Fruit fly (Drosophila melanogaster) whole organism, embryonic: ENCODE results near the gene CG31327.

Source experiments
- Adf1 ChIP-seq: fragments of 200-800 bp; sonication (Bioruptor generic); IDR thresholded peaks from 2 replicates; pipeline ENCODE4 v1.3.6; 2022; ENCODE audit warnings: missing biosample characterization, missing genetic modification characterization
- Aef1 ChIP-seq: fragments of 200-800 bp; sonication (Bioruptor generic); IDR thresholded peaks from 3 replicates; pipeline ENCODE4 v1.3.6; 2022; ENCODE audit warnings: missing biosample characterization, missing genetic modification characterization
- CG10462 ChIP-seq: fragments of 200-800 bp; sonication (Bioruptor generic); optimal IDR thresholded peaks from 2 replicates; lab custom pipeline; 2016; ENCODE audit warnings: missing biosample characterization, missing genetic modification characterization
- CG11504 ChIP-seq: fragments of 200-800 bp; sonication (Bioruptor generic); optimal IDR thresholded peaks from 3 replicates; lab custom pipeline; 2019; ENCODE audit warnings: missing biosample characterization, mild to moderate bottlenecking, missing genetic modification characterization, moderate library complexity
- CG13624 ChIP-seq: fragments of 200-800 bp; sonication (Bioruptor generic); optimal IDR thresholded peaks from 2 replicates; lab custom pipeline; 2016; ENCODE audit warnings: missing biosample characterization, missing genetic modification characterization
- CG15514 ChIP-seq: fragments of 200-800 bp; sonication (Bioruptor generic); optimal IDR thresholded peaks from 3 replicates; lab custom pipeline; 2017; ENCODE audit warnings: missing biosample characterization, missing genetic modification characterization, mild to moderate bottlenecking, moderate library complexity, missing genetic modification reagents
- CG15601 ChIP-seq: fragments of 200-800 bp; sonication (Bioruptor generic); optimal IDR thresholded peaks from 3 replicates; lab custom pipeline; 2019; ENCODE audit warnings: missing biosample characterization, mild to moderate bottlenecking, missing genetic modification characterization, moderate library complexity
- CG2202 ChIP-seq: fragments of 200-800 bp; sonication (Bioruptor generic); optimal IDR thresholded peaks from 2 replicates; lab custom pipeline; 2018; ENCODE audit warnings: missing biosample characterization, mild to moderate bottlenecking, missing genetic modification characterization
- CG31365 ChIP-seq: fragments of 200-800 bp; sonication (Bioruptor generic); optimal IDR thresholded peaks from 2 replicates; lab custom pipeline; 2018; ENCODE audit warnings: missing biosample characterization, mild to moderate bottlenecking, missing genetic modification characterization
- CG33213 ChIP-seq: fragments of 200-800 bp; sonication (Bioruptor generic); optimal IDR thresholded peaks from 3 replicates; lab custom pipeline; 2016; ENCODE audit warnings: missing biosample characterization, missing genetic modification characterization
- CG4282 ChIP-seq: fragments of 200-800 bp; sonication (Bioruptor generic); optimal IDR thresholded peaks from 2 replicates; lab custom pipeline; 2016; ENCODE audit warnings: missing biosample characterization, missing genetic modification characterization
- CG4730 ChIP-seq: fragments of 200-800 bp; sonication (Bioruptor generic); IDR thresholded peaks from 2 replicates; pipeline ENCODE4 v1.3.6; 2022; ENCODE audit warnings: missing biosample characterization, missing genetic modification characterization
- CG6683 ChIP-seq: fragments of 200-800 bp; sonication (Bioruptor generic); optimal IDR thresholded peaks from 2 replicates; lab custom pipeline; 2017; ENCODE audit warnings: missing biosample characterization, mild to moderate bottlenecking, missing genetic modification characterization, missing genetic modification reagents
- CG7556 ChIP-seq: fragments of 200-800 bp; sonication (Bioruptor generic); optimal IDR thresholded peaks from 2 replicates; lab custom pipeline; 2017; ENCODE audit warnings: missing biosample characterization, mild to moderate bottlenecking, missing genetic modification characterization
- CG8944 ChIP-seq: fragments of 200-800 bp; sonication (Bioruptor generic); optimal IDR thresholded peaks from 3 replicates; lab custom pipeline; 2016; ENCODE audit warnings: missing biosample characterization, missing genetic modification characterization
- Camta ChIP-seq: fragments of 200-800 bp; sonication (Bioruptor generic); optimal IDR thresholded peaks from 2 replicates; lab custom pipeline; 2016; ENCODE audit warnings: missing biosample characterization, missing genetic modification characterization
- Dek ChIP-seq: fragments of 200-800 bp; sonication (Bioruptor generic); optimal IDR thresholded peaks from 3 replicates; lab custom pipeline; 2019; ENCODE audit warnings: missing biosample characterization, mild to moderate bottlenecking, missing genetic modification characterization, moderate library complexity
- Elba2 ChIP-seq: fragments of 200-800 bp; sonication (Bioruptor generic); optimal IDR thresholded peaks from 3 replicates; lab custom pipeline; 2016; ENCODE audit warnings: missing biosample characterization, missing genetic modification characterization
- Fer3 ChIP-seq: fragments of 200-800 bp; sonication (Bioruptor generic); optimal IDR thresholded peaks from 2 replicates; lab custom pipeline; 2018; ENCODE audit warnings: missing biosample characterization, mild to moderate bottlenecking, missing genetic modification characterization, moderate library complexity
- H15 ChIP-seq: fragments of 200-800 bp; sonication (Bioruptor generic); IDR thresholded peaks from 3 replicates; pipeline ENCODE4 v1.3.6; 2022; ENCODE audit warnings: missing biosample characterization, missing genetic modification characterization
- Hand ChIP-seq: fragments of 200-800 bp; sonication (Bioruptor generic); optimal IDR thresholded peaks from 2 replicates; lab custom pipeline; 2017; ENCODE audit warnings: mild to moderate bottlenecking, missing biosample characterization, missing genetic modification reagents, missing genetic modification characterization
- MESR4 ChIP-seq: fragments of 200-800 bp; sonication (Bioruptor generic); optimal IDR thresholded peaks from 2 replicates; lab custom pipeline; 2018; ENCODE audit warnings: missing biosample characterization, mild to moderate bottlenecking, missing genetic modification characterization, moderate library complexity
- Pdp1 ChIP-seq, 2 experiments: fragments of 200-800 bp; sonication (Bioruptor generic); optimal IDR thresholded peaks; 3 replicates each; lab custom pipeline; 2016; ENCODE audit warnings: missing biosample characterization in 2 of 2, missing genetic modification characterization in 2 of 2, mild to moderate bottlenecking in 1 of 2, moderate library complexity in 1 of 2
- Poxn ChIP-seq: fragments of 200-800 bp; sonication (Bioruptor generic); IDR thresholded peaks from 2 replicates; pipeline ENCODE4 v1.3.6; 2022; ENCODE audit warnings: missing biosample characterization, missing genetic modification characterization
- Rfx ChIP-seq: fragments of 200-800 bp; sonication (Bioruptor generic); IDR thresholded peaks from 2 replicates; pipeline ENCODE4 v1.3.6; 2022; ENCODE audit warnings: missing biosample characterization, missing genetic modification characterization
- Scr ChIP-seq: fragments of 200-800 bp; sonication (Bioruptor generic); IDR thresholded peaks from 2 replicates; pipeline ENCODE4 v1.3.6; 2022; ENCODE audit warnings: missing biosample characterization, missing genetic modification characterization; ENCODE audit not compliant: partially characterized antibody
- Ssrp ChIP-seq: fragments of 200-800 bp; sonication (Bioruptor generic); optimal IDR thresholded peaks from 2 replicates; lab custom pipeline; 2018; ENCODE audit warnings: missing biosample characterization, mild to moderate bottlenecking, missing genetic modification characterization, moderate library complexity
- Usf ChIP-seq: fragments of 200-800 bp; sonication (Bioruptor generic); optimal IDR thresholded peaks from 2 replicates; lab custom pipeline; 2017; ENCODE audit warnings: missing genotype, missing biosample characterization, missing genetic modification characterization
- Xbp1 ChIP-seq: fragments of 200-800 bp; sonication (Bioruptor generic); optimal IDR thresholded peaks from 3 replicates; lab custom pipeline; 2016; ENCODE audit warnings: missing biosample characterization, mild to moderate bottlenecking, missing genetic modification characterization
- bcd ChIP-seq: fragments of 200-800 bp; sonication (Bioruptor generic); optimal IDR thresholded peaks from 2 replicates; lab custom pipeline; 2017; ENCODE audit warnings: missing biosample characterization, mild to moderate bottlenecking, missing genetic modification characterization
- da ChIP-seq: fragments of 200-800 bp; sonication (Bioruptor generic); optimal IDR thresholded peaks from 2 replicates; lab custom pipeline; 2016; ENCODE audit warnings: missing biosample characterization, missing genetic modification characterization
- ems ChIP-seq: fragments of 200-800 bp; sonication (Bioruptor generic); optimal IDR thresholded peaks from 3 replicates; lab custom pipeline; 2016; ENCODE audit warnings: missing biosample characterization, missing genetic modification characterization
- eve ChIP-seq, 2 experiments: fragments of >200 bp; optimal IDR thresholded peaks; 2 replicates each; lab custom pipeline; 2017; ENCODE audit warnings: missing biosample characterization in 2 of 2, missing genetic modification characterization in 2 of 2
- fd96Cb ChIP-seq: fragments of 200-800 bp; sonication (Bioruptor generic); optimal IDR thresholded peaks from 2 replicates; lab custom pipeline; 2018; ENCODE audit warnings: missing biosample characterization, mild to moderate bottlenecking, missing genetic modification characterization, moderate library complexity
- ftz-f1 ChIP-seq: fragments of 200-800 bp; sonication (Bioruptor generic); optimal IDR thresholded peaks from 2 replicates; lab custom pipeline; 2016; ENCODE audit warnings: missing biosample characterization, missing genetic modification characterization
- hth ChIP-seq: fragments of >200 bp; optimal IDR thresholded peaks from 2 replicates; lab custom pipeline; 2017; ENCODE audit warnings: inconsistent platforms
- klu ChIP-seq: fragments of 200-800 bp; sonication (Bioruptor generic); IDR thresholded peaks from 2 replicates; pipeline ENCODE4 v1.3.6; 2022; ENCODE audit warnings: missing biosample characterization, missing genetic modification characterization
- lab ChIP-seq: fragments of 200-800 bp; sonication (Bioruptor generic); optimal IDR thresholded peaks from 3 replicates; lab custom pipeline; 2017; ENCODE audit warnings: missing biosample characterization, missing genetic modification characterization, mild to moderate bottlenecking, moderate library complexity, missing genetic modification reagents
- lilli ChIP-seq: fragments of 200-800 bp; sonication (Bioruptor generic); optimal IDR thresholded peaks from 3 replicates; lab custom pipeline; 2016; ENCODE audit warnings: missing biosample characterization, missing genetic modification characterization
- oc ChIP-seq: fragments of 200-800 bp; sonication (Bioruptor generic); optimal IDR thresholded peaks from 2 replicates; lab custom pipeline; 2018; ENCODE audit warnings: missing biosample characterization, mild to moderate bottlenecking, missing genetic modification characterization, moderate library complexity
- onecut ChIP-seq: fragments of 200-800 bp; sonication (Bioruptor generic); IDR thresholded peaks from 2 replicates; pipeline ENCODE4 v1.3.6; 2022; ENCODE audit warnings: missing biosample characterization, missing genetic modification characterization
- pan ChIP-seq, 4 experiments: fragments of >200 bp in 3 of 4; fragments of 200-800 bp in 1 of 4; sonication (Bioruptor generic) in 1 of 4; optimal IDR thresholded peaks in 3 of 4; IDR thresholded peaks in 1 of 4; 2 replicates each; pipeline versions ENCODE4 v1.3.6 to Lab custom; 2017 to 2022; ENCODE audit warnings: missing biosample characterization in 2 of 4, missing genetic modification characterization in 2 of 4, mixed read lengths in 1 of 4
- sens-2 ChIP-seq: fragments of 200-800 bp; sonication (Bioruptor generic); IDR thresholded peaks from 2 replicates; pipeline ENCODE4 v1.3.6; 2022; ENCODE audit warnings: missing biosample characterization, missing genetic modification characterization
- shn ChIP-seq: fragments of 200-800 bp; sonication (Bioruptor generic); optimal IDR thresholded peaks from 3 replicates; lab custom pipeline; 2016; ENCODE audit warnings: missing biosample characterization, missing genetic modification characterization
- slp2 ChIP-seq: fragments of 200-800 bp; sonication (Bioruptor generic); optimal IDR thresholded peaks from 2 replicates; lab custom pipeline; 2016; ENCODE audit warnings: missing biosample characterization, missing genetic modification characterization
- tin ChIP-seq: fragments of 200-800 bp; sonication (Bioruptor generic); optimal IDR thresholded peaks from 3 replicates; lab custom pipeline; 2016; ENCODE audit warnings: missing biosample characterization, missing genetic modification characterization
- tup ChIP-seq: fragments of 200-800 bp; sonication (Bioruptor generic); optimal IDR thresholded peaks from 2 replicates; lab custom pipeline; 2016; ENCODE audit warnings: missing biosample characterization, mild to moderate bottlenecking, missing genetic modification characterization, moderate library complexity
- wdn ChIP-seq: fragments of 200-800 bp; sonication (Bioruptor generic); IDR thresholded peaks from 2 replicates; pipeline ENCODE4 v1.3.6; 2022; ENCODE audit warnings: missing biosample characterization, missing genetic modification characterization
- wek ChIP-seq: fragments of 200-800 bp; sonication (Bioruptor generic); optimal IDR thresholded peaks from 3 replicates; lab custom pipeline; 2018; ENCODE audit warnings: missing biosample characterization, mild to moderate bottlenecking, missing genetic modification characterization, moderate library complexity

CG31327 gene

dm6 chr3R:14125479-14126121, 34.5 kb downstream of the CG31327 start, which contains the start of the genes 140up and Polr2B (continued):
- peak; percentile 94 for TF ChIP-seq tin (GFP tag; lab: Kevin White, UChicago)
- peak; percentile 89 for TF ChIP-seq fd96Cb (tag; lab: Kevin White, UChicago)
- peak; percentile 29 for TF ChIP-seq slp2 (GFP tag; lab: Kevin White, UChicago)
- peak; percentile 72 for TF ChIP-seq Hand (GFP tag; lab: Kevin White, UChicago)
- TF ChIP-seq Scr (GFP tag; lab: Robert Waterston, UW) = peak; percentile 26; the same call in 1 of the 2 replicates
- TF ChIP-seq ems (GFP tag; lab: Kevin White, UChicago) = peak; percentile 82
- peak; percentile 95 for TF ChIP-seq Ssrp (tag; lab: Kevin White, UChicago)
- peak; percentile 80 for TF ChIP-seq CG13624 (GFP tag; lab: Kevin White, UChicago)
- TF ChIP-seq Adf1 (GFP tag; lab: Robert Waterston, UW) = peak; percentile 70
- TF ChIP-seq Xbp1 (GFP tag; lab: Kevin White, UChicago) = peak; percentile 96
- peak; percentile 49 for TF ChIP-seq da (GFP tag; lab: Kevin White, UChicago)
- TF ChIP-seq CG4282 (GFP tag; lab: Kevin White, UChicago) = peak; percentile 46
- TF ChIP-seq Dek = peak; percentile 90
- TF ChIP-seq wek = no peak
- TF ChIP-seq Fer3 (tag; lab: Kevin White, UChicago) = peak; percentile 94
- TF ChIP-seq Usf (GFP tag; lab: Kevin White, UChicago) = peak; percentile 85
- TF ChIP-seq H15 (GFP tag; lab: Robert Waterston, UW) = peak; percentile 86; the same call in 2 of the 3 replicates
- peak; percentile 18 for TF ChIP-seq ftz-f1 (GFP tag; lab: Kevin White, UChicago)
- peak; percentile 91 for TF ChIP-seq MESR4 (GFP tag; lab: Kevin White, UChicago)
- peak; percentile 92 for TF ChIP-seq CG11504 (tag; lab: Kevin White, UChicago)
- TF ChIP-seq oc (tag; lab: Kevin White, UChicago) = peak; percentile 89
- TF ChIP-seq Poxn (GFP tag; lab: Robert Waterston, UW) = peak; percentile 80
- peak; percentile 70 for TF ChIP-seq Camta (GFP tag; lab: Kevin White, UChicago)
- peak; percentile 70 for TF ChIP-seq CG33213
- peak; percentile 70 for TF ChIP-seq Elba2 (GFP tag; lab: Kevin White, UChicago)
- TF ChIP-seq Aef1 = peak; percentile 93
- peak; percentile 95 for TF ChIP-seq lab (GFP tag; lab: Kevin White, UChicago)
- TF ChIP-seq shn (GFP tag; lab: Kevin White, UChicago) = peak; percentile 74
- TF ChIP-seq wdn (GFP tag; lab: Robert Waterston, UW) = peak; percentile 93
- TF ChIP-seq onecut = peak; percentile 75
- TF ChIP-seq CG8944 (GFP tag; lab: Kevin White, UChicago) = peak; percentile 80
- TF ChIP-seq klu (GFP tag; lab: Robert Waterston, UW) = peak; percentile 95
- TF ChIP-seq CG31365 (tag; lab: Kevin White, UChicago) = no peak
- TF ChIP-seq CG6683 (GFP tag; lab: Kevin White, UChicago) = no peak
- TF ChIP-seq bcd (GFP tag; lab: Kevin White, UChicago) = peak; percentile 93
- TF ChIP-seq CG2202 (tag; lab: Kevin White, UChicago) = peak; percentile 82
- TF ChIP-seq eve (GFP tag; optimal IDR thresholded peaks at IDR 0.05; lab: Kevin White, UChicago) = no peak
- peak; percentile 96 for TF ChIP-seq Rfx (GFP tag; lab: Robert Waterston, UW)
- TF ChIP-seq CG15601 (tag; lab: Kevin White, UChicago) = no peak
- TF ChIP-seq CG4730 = peak; percentile 88
- peak; percentile 89 for TF ChIP-seq lilli (GFP tag; lab: Kevin White, UChicago)
- peak; percentile 78 for TF ChIP-seq tup
- TF ChIP-seq CG10462 (GFP tag; lab: Kevin White, UChicago) = peak; percentile 90
- TF ChIP-seq pan (optimal IDR thresholded peaks at IDR 0.05; lab: Kevin White, UChicago) = no peak
- peak in 1 of 2 experiments; percentile 94 for TF ChIP-seq pan (GFP tag; optimal IDR thresholded peaks at IDR 0.05 in 1 of 2, IDR thresholded peaks at IDR 0.05 in 1 of 2)
- TF ChIP-seq Pdp1 (GFP tag; optimal IDR thresholded peaks at IDR 0.05; lab: Kevin White, UChicago) = peak; percentile 62 to 86
- no peak for TF ChIP-seq hth (lab: Kevin White, UChicago)
- peak; percentile 82 for TF ChIP-seq CG15514 (GFP tag; lab: Kevin White, UChicago)
- TF ChIP-seq sens-2 (GFP tag; lab: Robert Waterston, UW) = 0 out of 2 replicates have a peak, but pooled peaks have one; percentile 36
- TF ChIP-seq CG7556 (GFP tag; lab: Kevin White, UChicago) = peak; percentile 92
